Fruit fly (Drosophila melanogaster) whole organism, pupa: Measurements from ENCODE around the gene RpL13A.

Source experiments
- CG12605 ChIP-seq: fragments of 200-800 bp; sonication (Bioruptor generic); IDR thresholded peaks from 2 replicates; pipeline ENCODE4 v1.3.6; 2022; ENCODE audit warnings: missing biosample characterization, missing genetic modification characterization
- CG8159 ChIP-seq: fragments of 200-800 bp; sonication (Bioruptor generic); optimal IDR thresholded peaks from 3 replicates; lab custom pipeline; 2018; ENCODE audit warnings: missing biosample characterization, mild to moderate bottlenecking, missing genetic modification characterization, moderate library complexity
- Snoo ChIP-seq: fragments of 200-800 bp; sonication (Bioruptor generic); optimal IDR thresholded peaks from 3 replicates; lab custom pipeline; 2017; ENCODE audit warnings: missing biosample characterization, mild to moderate bottlenecking, missing genetic modification characterization, inconsistent platforms
- gl ChIP-seq: fragments of 200-800 bp; sonication (Bioruptor generic); optimal IDR thresholded peaks from 2 replicates; lab custom pipeline; 2018; ENCODE audit warnings: missing biosample characterization, mild to moderate bottlenecking, missing genetic modification characterization

- no peak for TF ChIP-seq CG8159 (tag; lab: Kevin White, UChicago)
- TF ChIP-seq gl (tag; lab: Kevin White, UChicago), result peak; percentile 72
- TF ChIP-seq CG12605 (GFP tag; lab: Robert Waterston, UW), result no peak
- TF ChIP-seq Snoo (tag; lab: Kevin White, UChicago), result peak; percentile 94
Measured at dm6 chr3R:5624115-5624878, at the start of gene RpL13A, which contains the start of the genes Dph4 and Spec2.
